Worm (Caenorhabditis elegans): ENCODE results near the gene gly-3.

gly-3 gene

ce11 chrIII:7940819-7941218 is 23.3 kb upstream of the gly-3 start, which contains the start of gene C29E4.12 (continued):
- TF ChIP-seq aly-2 (tag; optimal IDR thresholded peaks at IDR 0.05) (peak; percentile 64), tbx-2 (tag; optimal IDR thresholded peaks at IDR 0.05) (peak; percentile 77), zag-1 (tag; optimal IDR thresholded peaks at IDR 0.05) (no peak), lsy-2 (tag; optimal IDR thresholded peaks at IDR 0.05) (peak; percentile 84 to 92), nhr-19 (GFP tag; conservative IDR thresholded peaks at IDR 0.05) (peak; percentile 79), mef-2 (tag; optimal IDR thresholded peaks at IDR 0.05) (no peak), mdl-1 (tag; optimal IDR thresholded peaks at IDR 0.05) (peak in 1 of 2 experiments; percentile 66), pag-3 (tag; optimal IDR thresholded peaks at IDR 0.05; ENCODE audit: borderline replicate concordance, insufficient read depth) (no peak), hlh-4 (tag; optimal IDR thresholded peaks at IDR 0.05) (no peak), lin-35 (GFP tag; optimal IDR thresholded peaks at IDR 0.05) (peak; percentile 98 to 99), ceh-63 (GFP tag; optimal IDR thresholded peaks at IDR 0.05) (no peak), unc-98 (GFP tag; IDR thresholded peaks at IDR 0.05) (no peak), isw-1 (GFP tag; IDR thresholded peaks at IDR 0.05) (peak; percentile 82), C34B4.2 (tag; optimal IDR thresholded peaks at IDR 0.05) (no peak), snpc-4 (tag; optimal IDR thresholded peaks at IDR 0.05) (peak; percentile 27), snu-23 (GFP tag; optimal IDR thresholded peaks at IDR 0.05) (peak; percentile 83), mab-9 (GFP tag; IDR thresholded peaks at IDR 0.05) (no peak), pqm-1 (tag; optimal IDR thresholded peaks at IDR 0.05) (no peak), unc-130 (tag; optimal IDR thresholded peaks at IDR 0.05) (peak; percentile 40), nhr-90 (tag; optimal IDR thresholded peaks at IDR 0.05; ENCODE audit: poor library complexity) (peak; percentile 70), C16A3.4 (tag; optimal IDR thresholded peaks at IDR 0.05) (peak; percentile 82), sox-4 (tag; optimal IDR thresholded peaks at IDR 0.05) (no peak), lin-15B (tag; optimal IDR thresholded peaks at IDR 0.05) (peak; percentile 91), hlh-17 (GFP tag; optimal IDR thresholded peaks at IDR 0.05; ENCODE audit: borderline replicate concordance) (no peak), fkh-8 (tag; optimal IDR thresholded peaks at IDR 0.05) (peak; percentile 62), rnt-1 (tag; optimal IDR thresholded peaks at IDR 0.05) (peak; percentile 87), egl-13 (tag; optimal IDR thresholded peaks at IDR 0.05) (peak; percentile 26), efl-1 (optimal IDR thresholded peaks at IDR 0.05) (peak; percentile 82 to 98), efl-1 (GFP tag; optimal IDR thresholded peaks at IDR 0.05 in 1 of 2) (peak; percentile 98 to 100), sptf-1 (tag; optimal IDR thresholded peaks at IDR 0.05) (no peak), ceh-8 (GFP tag; optimal IDR thresholded peaks at IDR 0.05) (no peak), xbp-1 (tag; optimal IDR thresholded peaks at IDR 0.05) (peak; percentile 78), ama-1 (optimal IDR thresholded peaks at IDR 0.05) (no peak), Y116A8C.19 (tag; optimal IDR thresholded peaks at IDR 0.05; ENCODE audit: borderline replicate concordance) (no peak), swsn-7 (tag; optimal IDR thresholded peaks at IDR 0.05) (peak; percentile 71), ztf-4 (tag; optimal IDR thresholded peaks at IDR 0.05) (no peak), vab-15 (tag; optimal IDR thresholded peaks at IDR 0.05) (no peak), ceh-88 (GFP tag; IDR thresholded peaks at IDR 0.05) (no peak), ets-5 (GFP tag; IDR thresholded peaks at IDR 0.05) (no peak), elt-3 (tag; optimal IDR thresholded peaks at IDR 0.05) (peak in 2 of 6 experiments; percentile 4 to 64), ces-1 (GFP tag; optimal IDR thresholded peaks at IDR 0.05) (no peak), alr-1 (tag; optimal IDR thresholded peaks at IDR 0.05; ENCODE audit: borderline replicate concordance) (no peak), egl-27 (tag; optimal IDR thresholded peaks at IDR 0.05) (no peak), lin-14 (GFP tag; optimal IDR thresholded peaks at IDR 0.05) (no peak), grh-1 (GFP tag; IDR thresholded peaks at IDR 0.05) (peak; percentile 69), dpl-1 (GFP tag; optimal IDR thresholded peaks at IDR 0.05) (peak; percentile 96 to 98 (median 98)), C04F5.9 (tag; optimal IDR thresholded peaks at IDR 0.05) (peak; percentile 63), nhr-47 (tag; optimal IDR thresholded peaks at IDR 0.05) (peak; percentile 84), nhr-20 (tag; optimal IDR thresholded peaks at IDR 0.05) (peak; percentile 74), hpl-2 (GFP tag; optimal IDR thresholded peaks at IDR 0.05) (no peak), nhr-84 (tag; optimal IDR thresholded peaks at IDR 0.05) (no peak), nhr-11 (tag; optimal IDR thresholded peaks at IDR 0.05) (peak; percentile 59), efl-3 (GFP tag; optimal IDR thresholded peaks at IDR 0.05) (no peak)
